Fruit fly (Drosophila melanogaster) whole organism, embryonic: Measurements from ENCODE around the gene dec.

Source experiments
- Blimp-1 ChIP-seq: fragments of 200-800 bp; sonication (Bioruptor generic); optimal IDR thresholded peaks from 3 replicates; lab custom pipeline; 2018; ENCODE audit warnings: missing biosample characterization, missing genetic modification characterization, mild to moderate bottlenecking, moderate library complexity, missing genetic modification reagents
- BtbVII ChIP-seq: fragments of 200-800 bp; sonication (Bioruptor generic); optimal IDR thresholded peaks from 3 replicates; lab custom pipeline; 2017; ENCODE audit warnings: missing biosample characterization, mild to moderate bottlenecking, missing genetic modification characterization
- Bteb2 ChIP-seq: fragments of 200-800 bp; sonication (Bioruptor generic); optimal IDR thresholded peaks from 2 replicates; lab custom pipeline; 2016; ENCODE audit warnings: missing biosample characterization, missing genetic modification characterization
- CG1024 ChIP-seq: fragments of 200-800 bp; sonication (Bioruptor generic); IDR thresholded peaks from 2 replicates; pipeline ENCODE4 v1.3.6; 2022; ENCODE audit warnings: missing biosample characterization, missing genetic modification characterization
- CG10543 ChIP-seq: fragments of 200-800 bp; sonication (Bioruptor generic); optimal IDR thresholded peaks from 3 replicates; lab custom pipeline; 2017; ENCODE audit warnings: missing biosample characterization, mild to moderate bottlenecking, missing genetic modification characterization, moderate library complexity
- CG10565 ChIP-seq: fragments of 200-800 bp; sonication (Bioruptor generic); optimal IDR thresholded peaks from 3 replicates; lab custom pipeline; 2016; ENCODE audit warnings: missing biosample characterization, mild to moderate bottlenecking, missing genetic modification characterization
- CG11085 ChIP-seq: fragments of 200-800 bp; sonication (Bioruptor generic); IDR thresholded peaks from 2 replicates; pipeline ENCODE4 v1.3.6; 2022; ENCODE audit warnings: missing biosample characterization, missing genetic modification characterization
- CG11695 ChIP-seq: fragments of 200-800 bp; sonication (Bioruptor generic); IDR thresholded peaks from 3 replicates; pipeline ENCODE4 v1.3.6; 2022; ENCODE audit warnings: missing biosample characterization, missing genetic modification characterization
- CG12219 ChIP-seq: fragments of 200-800 bp; sonication (Bioruptor generic); optimal IDR thresholded peaks from 3 replicates; lab custom pipeline; 2018; ENCODE audit warnings: missing biosample characterization, mild to moderate bottlenecking, missing genetic modification characterization
- CG14667 ChIP-seq: fragments of 200-800 bp; sonication (Bioruptor generic); IDR thresholded peaks from 2 replicates; pipeline ENCODE4 v1.3.6; 2022; ENCODE audit warnings: missing biosample characterization, missing genetic modification characterization
- CG14860 ChIP-seq: fragments of 200-800 bp; sonication (Bioruptor generic); IDR thresholded peaks from 3 replicates; pipeline ENCODE4 v1.3.6; 2022; ENCODE audit warnings: missing biosample characterization, missing genetic modification characterization; ENCODE audit not compliant: partially characterized antibody
- CG1529 ChIP-seq: fragments of 200-800 bp; sonication (Bioruptor generic); optimal IDR thresholded peaks from 3 replicates; lab custom pipeline; 2018; ENCODE audit warnings: missing biosample characterization, missing genetic modification characterization
- CG15479 ChIP-seq: fragments of 200-800 bp; sonication (Bioruptor generic); optimal IDR thresholded peaks from 3 replicates; lab custom pipeline; 2019; ENCODE audit warnings: missing biosample characterization, mild to moderate bottlenecking, missing genetic modification characterization, moderate library complexity
- CG18619 ChIP-seq: fragments of 200-800 bp; sonication (Bioruptor generic); optimal IDR thresholded peaks from 3 replicates; lab custom pipeline; 2017; ENCODE audit warnings: missing biosample characterization, mild to moderate bottlenecking, missing genetic modification characterization
- CG3163 ChIP-seq: fragments of 200-800 bp; sonication (Bioruptor generic); optimal IDR thresholded peaks from 3 replicates; lab custom pipeline; 2016; ENCODE audit warnings: missing biosample characterization, missing genetic modification characterization
- CG33213 ChIP-seq: fragments of 200-800 bp; sonication (Bioruptor generic); optimal IDR thresholded peaks from 3 replicates; lab custom pipeline; 2016; ENCODE audit warnings: missing biosample characterization, missing genetic modification characterization
- CG3847 ChIP-seq: fragments of 200-800 bp; sonication (Bioruptor generic); IDR thresholded peaks from 2 replicates; pipeline ENCODE4 v1.3.6; 2022; ENCODE audit warnings: missing biosample characterization, missing genetic modification characterization
- CG4282 ChIP-seq: fragments of 200-800 bp; sonication (Bioruptor generic); optimal IDR thresholded peaks from 2 replicates; lab custom pipeline; 2016; ENCODE audit warnings: missing biosample characterization, missing genetic modification characterization
- CG6654 ChIP-seq: fragments of 200-800 bp; sonication (Bioruptor generic); optimal IDR thresholded peaks from 2 replicates; lab custom pipeline; 2017; ENCODE audit warnings: missing biosample characterization, mild to moderate bottlenecking, missing genetic modification characterization
- CG6854 ChIP-seq: fragments of 200-800 bp; sonication (Bioruptor generic); optimal IDR thresholded peaks from 3 replicates; lab custom pipeline; 2017; ENCODE audit warnings: missing biosample characterization, mild to moderate bottlenecking, missing genetic modification characterization
- CG7786 ChIP-seq: fragments of 200-800 bp; sonication (Bioruptor generic); optimal IDR thresholded peaks from 2 replicates; lab custom pipeline; 2016; ENCODE audit warnings: missing biosample characterization, missing genetic modification characterization
- CG7963 ChIP-seq: fragments of 200-800 bp; sonication (Bioruptor generic); IDR thresholded peaks from 3 replicates; pipeline ENCODE4 v1.3.6; 2022; ENCODE audit warnings: missing biosample characterization, missing genetic modification characterization; ENCODE audit not compliant: partially characterized antibody
- CG8089 ChIP-seq: fragments of 200-800 bp; sonication (Bioruptor generic); optimal IDR thresholded peaks from 3 replicates; lab custom pipeline; 2016; ENCODE audit warnings: missing biosample characterization, missing genetic modification characterization
- Dad ChIP-seq: fragments of 200-800 bp; sonication (Bioruptor generic); optimal IDR thresholded peaks from 3 replicates; lab custom pipeline; 2016; ENCODE audit warnings: missing biosample characterization, missing genetic modification characterization
- Doc3 ChIP-seq: fragments of 200-800 bp; sonication (Bioruptor generic); IDR thresholded peaks from 3 replicates; pipeline ENCODE4 v1.3.6; 2022; ENCODE audit warnings: missing biosample characterization, missing genetic modification characterization; ENCODE audit not compliant: partially characterized antibody
- HHEX ChIP-seq: fragments of 200-800 bp; sonication (Bioruptor generic); optimal IDR thresholded peaks from 3 replicates; lab custom pipeline; 2017; ENCODE audit warnings: missing biosample characterization, mild to moderate bottlenecking, missing genetic modification characterization, missing genetic modification reagents
- HLHmδ ChIP-seq: fragments of 200-800 bp; sonication (Bioruptor generic); optimal IDR thresholded peaks from 2 replicates; lab custom pipeline; 2018; ENCODE audit warnings: missing biosample characterization, mild to moderate bottlenecking, missing genetic modification characterization, moderate library complexity
- Hmr ChIP-seq: fragments of 200-800 bp; sonication (Bioruptor generic); optimal IDR thresholded peaks from 3 replicates; lab custom pipeline; 2017; ENCODE audit warnings: mild to moderate bottlenecking, missing biosample characterization, missing genetic modification reagents, missing genetic modification characterization
- Hsf ChIP-seq: fragments of 200-800 bp; sonication (Bioruptor generic); optimal IDR thresholded peaks from 3 replicates; lab custom pipeline; 2016; ENCODE audit warnings: missing biosample characterization, missing genetic modification characterization
- Nf-YB ChIP-seq: fragments of 200-800 bp; sonication (Bioruptor generic); optimal IDR thresholded peaks from 3 replicates; lab custom pipeline; 2019; ENCODE audit warnings: missing biosample characterization, mild to moderate bottlenecking, missing genetic modification characterization, moderate library complexity
- Oaz ChIP-seq: fragments of 200-800 bp; sonication (Bioruptor generic); IDR thresholded peaks from 2 replicates; pipeline ENCODE4 v1.3.6; 2022; ENCODE audit warnings: missing biosample characterization, missing genetic modification characterization
- PHDP ChIP-seq: fragments of 200-800 bp; sonication (Bioruptor generic); optimal IDR thresholded peaks from 3 replicates; lab custom pipeline; 2018; ENCODE audit warnings: missing biosample characterization, mild to moderate bottlenecking, missing genetic modification characterization, moderate library complexity
- Pdp1 ChIP-seq, 2 experiments: fragments of 200-800 bp; sonication (Bioruptor generic); optimal IDR thresholded peaks; 3 replicates each; lab custom pipeline; 2016; ENCODE audit warnings: missing biosample characterization in 2 of 2, missing genetic modification characterization in 2 of 2, mild to moderate bottlenecking in 1 of 2, moderate library complexity in 1 of 2
- Poxn ChIP-seq: fragments of 200-800 bp; sonication (Bioruptor generic); IDR thresholded peaks from 2 replicates; pipeline ENCODE4 v1.3.6; 2022; ENCODE audit warnings: missing biosample characterization, missing genetic modification characterization
- Side ChIP-seq: fragments of 200-800 bp; sonication (Bioruptor generic); optimal IDR thresholded peaks from 2 replicates; lab custom pipeline; 2016; ENCODE audit warnings: missing biosample characterization, missing genetic modification characterization
- Sin3A ChIP-seq: fragments of >200 bp; optimal IDR thresholded peaks from 2 replicates; lab custom pipeline; 2018
- Sry-β ChIP-seq: fragments of 200-800 bp; sonication (Bioruptor generic); optimal IDR thresholded peaks from 2 replicates; lab custom pipeline; 2018; ENCODE audit warnings: missing biosample characterization, mild to moderate bottlenecking, missing genetic modification characterization, moderate library complexity
- amos ChIP-seq: fragments of 200-800 bp; sonication (Bioruptor generic); IDR thresholded peaks from 2 replicates; pipeline ENCODE4 v1.3.6; 2022; ENCODE audit warnings: missing biosample characterization, missing genetic modification characterization; ENCODE audit not compliant: partially characterized antibody
- chinmo ChIP-seq: fragments of 200-800 bp; sonication (Bioruptor generic); IDR thresholded peaks from 4 replicates; pipeline ENCODE4 v1.3.6; 2022; ENCODE audit warnings: missing biosample characterization, missing genetic modification characterization; ENCODE audit not compliant: partially characterized antibody
- chn ChIP-seq: fragments of 200-800 bp; sonication (Bioruptor generic); optimal IDR thresholded peaks from 2 replicates; lab custom pipeline; 2016; ENCODE audit warnings: missing biosample characterization, missing genetic modification characterization
- dan ChIP-seq: fragments of 200-800 bp; sonication (Bioruptor generic); IDR thresholded peaks from 2 replicates; pipeline ENCODE4 v1.3.6; 2022; ENCODE audit warnings: missing biosample characterization, missing genetic modification characterization
- grn ChIP-seq: fragments of 200-800 bp; sonication (Bioruptor generic); optimal IDR thresholded peaks from 3 replicates; lab custom pipeline; 2017; ENCODE audit warnings: missing biosample characterization, missing genetic modification characterization
- knrl ChIP-seq: fragments of 200-800 bp; sonication (Bioruptor generic); IDR thresholded peaks from 3 replicates; pipeline ENCODE4 v1.3.6; 2022; ENCODE audit warnings: missing biosample characterization, missing genetic modification characterization; ENCODE audit not compliant: partially characterized antibody
- luna ChIP-seq: fragments of 200-800 bp; sonication (Bioruptor generic); optimal IDR thresholded peaks from 2 replicates; lab custom pipeline; 2016; ENCODE audit warnings: missing biosample characterization, missing genetic modification characterization
- pho ChIP-seq: fragments of 200-800 bp; sonication (Bioruptor generic); optimal IDR thresholded peaks from 2 replicates; lab custom pipeline; 2016; ENCODE audit warnings: missing biosample characterization, missing genetic modification characterization
- sens ChIP-seq: fragments of 200-800 bp; sonication (Bioruptor generic); peaks from one replicate; lab custom pipeline; 2016; ENCODE audit warnings: missing biosample characterization, missing genetic modification characterization
- sqz ChIP-seq: fragments of 200-800 bp; sonication (Bioruptor generic); optimal IDR thresholded peaks from 3 replicates; lab custom pipeline; 2018; ENCODE audit warnings: missing biosample characterization, mild to moderate bottlenecking, missing genetic modification characterization
- tgo ChIP-seq: fragments of 200-800 bp; sonication (Bioruptor generic); IDR thresholded peaks from 3 replicates; pipeline ENCODE4 v1.3.6; 2022; ENCODE audit warnings: missing biosample characterization, missing genetic modification characterization
- toy ChIP-seq: fragments of 200-800 bp; sonication (Bioruptor generic); IDR thresholded peaks from 2 replicates; pipeline ENCODE4 v1.3.6; 2022; ENCODE audit warnings: missing biosample characterization, missing genetic modification characterization
- zen ChIP-seq: fragments of 200-800 bp; sonication (Bioruptor generic); optimal IDR thresholded peaks from 3 replicates; lab custom pipeline; 2018; ENCODE audit warnings: missing biosample characterization, mild to moderate bottlenecking, missing genetic modification characterization, moderate library complexity

Gene dec

DNA sequence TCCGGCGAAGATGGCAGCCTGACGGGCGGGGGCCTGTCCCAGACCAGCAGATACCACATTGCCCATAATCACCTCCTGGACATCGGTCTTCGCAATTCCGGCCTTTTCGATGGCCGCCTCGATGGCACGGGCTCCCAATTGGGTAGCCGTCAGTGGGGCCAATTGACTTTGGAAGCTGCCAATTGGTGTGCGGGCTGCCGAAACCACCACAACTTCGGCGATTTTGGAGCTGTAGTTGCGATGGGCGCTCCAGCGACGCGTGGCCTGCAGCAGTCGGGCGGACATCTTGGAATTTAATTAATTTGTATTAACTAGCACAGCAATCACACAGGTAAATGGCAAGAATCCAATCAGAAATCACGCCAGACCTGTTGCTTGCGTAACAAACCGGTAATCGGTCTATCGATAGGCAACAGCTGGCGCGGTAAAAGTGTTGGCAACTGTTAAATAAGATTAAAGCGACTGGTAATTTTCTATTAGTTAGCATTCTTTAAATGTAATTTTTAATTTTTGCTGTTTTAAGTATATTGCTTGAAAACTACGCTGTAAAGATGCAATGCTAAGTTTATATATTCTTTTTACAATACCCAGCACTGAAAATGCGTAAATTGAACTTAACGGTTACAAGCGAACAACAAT lies 15.5 kb upstream of the dec start, which contains the start of gene Acat1 (continued):
- peak; percentile 39 for TF ChIP-seq luna (GFP tag; lab: Kevin White, UChicago)
- no peak for TF ChIP-seq dan (GFP tag; lab: Robert Waterston, UW)
- peak; percentile 61 for TF ChIP-seq PHDP
- peak; percentile 35; the same call in 1 of the 3 replicates for TF ChIP-seq knrl (GFP tag; lab: Robert Waterston, UW)
- no peak for TF ChIP-seq CG12219 (GFP tag; lab: Kevin White, UChicago)
- no peak for TF ChIP-seq CG11085 (GFP tag; lab: Robert Waterston, UW)
- TF ChIP-seq sens (GFP tag; lab: Kevin White, UChicago) = peak; percentile 96
- 0 out of 3 replicates have a peak, but pooled peaks have one; percentile 17 for TF ChIP-seq Doc3 (GFP tag; lab: Robert Waterston, UW)
- no peak for TF ChIP-seq CG10565 (GFP tag; lab: Kevin White, UChicago)
- no peak for TF ChIP-seq CG33213 (GFP tag; lab: Kevin White, UChicago)
- peak; percentile 51 for TF ChIP-seq tgo
- peak; percentile 64 for TF ChIP-seq Blimp-1 (GFP tag; lab: Kevin White, UChicago)
- TF ChIP-seq Side = peak; percentile 33
- no peak for TF ChIP-seq CG6654 (GFP tag; lab: Kevin White, UChicago)
- TF ChIP-seq Hmr (GFP tag; lab: Kevin White, UChicago) = peak; percentile 59
- TF ChIP-seq CG10543 (GFP tag; lab: Kevin White, UChicago) = no peak
- no peak for TF ChIP-seq CG1529 (GFP tag; lab: Kevin White, UChicago)
- TF ChIP-seq HLHmδ = no peak
- TF ChIP-seq grn (GFP tag; lab: Kevin White, UChicago) = no peak
- TF ChIP-seq Oaz (GFP tag; lab: Robert Waterston, UW) = no peak
- TF ChIP-seq CG14667 (GFP tag; lab: Robert Waterston, UW) = no peak
- peak; percentile 46; the same call in 1 of the 2 replicates for TF ChIP-seq amos (GFP tag; lab: Robert Waterston, UW)
- peak; percentile 49 for TF ChIP-seq Sry-β (GFP tag; lab: Kevin White, UChicago)
- no peak for TF ChIP-seq CG6854 (GFP tag; lab: Kevin White, UChicago)
- TF ChIP-seq Poxn (GFP tag; lab: Robert Waterston, UW) = no peak
- TF ChIP-seq Dad (GFP tag; lab: Kevin White, UChicago) = peak; percentile 38
- peak; percentile 53 for TF ChIP-seq chn
- peak; percentile 53; the same call in 1 of the 2 replicates for TF ChIP-seq CG3847 (GFP tag; lab: Robert Waterston, UW)
- TF ChIP-seq Bteb2 = peak; percentile 38
- peak; percentile 34 for TF ChIP-seq zen (tag; lab: Kevin White, UChicago)
- TF ChIP-seq CG3163 (GFP tag; lab: Kevin White, UChicago) = no peak
- TF ChIP-seq Nf-YB (GFP tag; lab: Kevin White, UChicago) = peak; percentile 39
- peak; percentile 40 for TF ChIP-seq CG7786
- no peak for TF ChIP-seq toy (GFP tag; lab: Robert Waterston, UW)
- no peak for TF ChIP-seq CG14860 (GFP tag; lab: Robert Waterston, UW)
- TF ChIP-seq CG4282 (GFP tag; lab: Kevin White, UChicago) = no peak
- TF ChIP-seq Hsf = peak; percentile 69
- TF ChIP-seq Pdp1 (GFP tag; optimal IDR thresholded peaks at IDR 0.05; lab: Kevin White, UChicago) = peak; percentile 48 to 100
- TF ChIP-seq CG15479 (GFP tag; lab: Kevin White, UChicago) = no peak
- no peak for TF ChIP-seq CG8089
- TF ChIP-seq chinmo (GFP tag; lab: Robert Waterston, UW) = 0 out of 4 replicates have a peak, but pooled peaks have one; percentile 56
- TF ChIP-seq CG18619 (GFP tag; lab: Kevin White, UChicago) = peak; percentile 15
- no peak for TF ChIP-seq sqz
- TF ChIP-seq CG1024 (GFP tag; lab: Robert Waterston, UW) = no peak
- TF ChIP-seq CG11695 (GFP tag; lab: Robert Waterston, UW) = peak; percentile 47; the same call in 1 of the 3 replicates
- TF ChIP-seq BtbVII (GFP tag; lab: Kevin White, UChicago) = no peak
- TF ChIP-seq CG7963 = no peak
- TF ChIP-seq pho = peak; percentile 40
- peak; percentile 38 for TF ChIP-seq HHEX (GFP tag; lab: Kevin White, UChicago)
- no peak for TF ChIP-seq Sin3A
